Worm (Caenorhabditis elegans): ENCODE data around the gene Y14H12A.2.

- TF ChIP-seq nhr-28 (tag; optimal IDR thresholded peaks at IDR 0.05), result no peak
- TF ChIP-seq lsy-2 (tag; optimal IDR thresholded peaks at IDR 0.05), result no peak
- TF ChIP-seq blmp-1 (tag; optimal IDR thresholded peaks at IDR 0.05), result no peak
- TF ChIP-seq ceh-83 (GFP tag; optimal IDR thresholded peaks at IDR 0.05), result no peak
- no peak for TF ChIP-seq elt-3 (tag; optimal IDR thresholded peaks at IDR 0.05)
- no peak for TF ChIP-seq nhr-237 (tag; optimal IDR thresholded peaks at IDR 0.05)
- no peak for TF ChIP-seq snpc-4 (tag; optimal IDR thresholded peaks at IDR 0.05)
- TF ChIP-seq nhr-12 (tag; optimal IDR thresholded peaks at IDR 0.05), result no peak
- TF ChIP-seq unc-39 (tag; optimal IDR thresholded peaks at IDR 0.05), result no peak
- TF ChIP-seq tbx-8 (GFP tag; optimal IDR thresholded peaks at IDR 0.05), result no peak
- no peak for TF ChIP-seq sem-2 (GFP tag; optimal IDR thresholded peaks at IDR 0.05)
Observed at ce11 chrII:3952967-3953366, 36.5 kb downstream of the Y14H12A.2 start.

Data from whole organism, mixed stage, embryonic.